Worm (Caenorhabditis elegans) whole organism, young adult: Measurements from ENCODE around the gene fbxb-18.

Experiments used
- C06A6.2 ChIP-seq: fragments of 200-800 bp; sonication (Bioruptor generic); conservative IDR thresholded peaks from 2 replicates; pipeline ENCODE4 v1.3.6; 2022; ENCODE audit warnings: missing genetic modification characterization, missing compliant biosample characterization
- F10E7.11 ChIP-seq: sonication (generic microtip); optimal IDR thresholded peaks from 2 replicates; lab custom pipeline; 2017; ENCODE audit warnings: mild to moderate bottlenecking, missing genetic modification characterization, moderate library complexity, missing compliant biosample characterization
- F37B4.10 ChIP-seq: fragments of 200-800 bp; sonication (Bioruptor generic); IDR thresholded peaks from 2 replicates; pipeline ENCODE4 v1.3.6; 2022; ENCODE audit warnings: missing genetic modification characterization, missing compliant biosample characterization
- F52B5.7 ChIP-seq: sonication (generic microtip); optimal IDR thresholded peaks from 2 replicates; lab custom pipeline; 2016; ENCODE audit warnings: mild to moderate bottlenecking, missing genetic modification characterization, missing compliant biosample characterization
- F57A8.1 ChIP-seq: fragments of 200-800 bp; sonication (Bioruptor generic); optimal IDR thresholded peaks from 2 replicates; lab custom pipeline; 2018; ENCODE audit warnings: mild to moderate bottlenecking, missing genetic modification characterization, moderate library complexity, missing compliant biosample characterization
- K11D2.4 ChIP-seq: fragments of 200-800 bp; sonication (Bioruptor generic); IDR thresholded peaks from 2 replicates; pipeline ENCODE4 v1.3.6; 2022; ENCODE audit warnings: missing genetic modification reagents, missing genetic modification characterization, missing compliant biosample characterization
- Y53F4B.3 ChIP-seq: fragments of 200-800 bp; sonication (Bioruptor generic); IDR thresholded peaks from 2 replicates; pipeline ENCODE4 v1.3.6; 2022; ENCODE audit warnings: missing genetic modification reagents, missing genetic modification characterization, missing compliant biosample characterization
- Y56A3A.18 ChIP-seq: fragments of 200-800 bp; sonication (Bioruptor generic); IDR thresholded peaks from 2 replicates; pipeline ENCODE4 v1.3.6; 2022; ENCODE audit warnings: missing genetic modification reagents, missing genetic modification characterization, missing compliant biosample characterization
- ama-1 ChIP-seq, 3 experiments: fragments of 150-350 bp in 1 of 3; sonication (generic microtip) in 2 of 3; optimal IDR thresholded peaks; 2 replicates each; lab custom pipeline; 2014 to 2018; ENCODE audit warnings: missing biosample characterization in 2 of 3, missing genetic modification characterization in 2 of 3, missing genetic modification reagents in 2 of 3
- bed-1 ChIP-seq: fragments of 200-800 bp; sonication (Bioruptor generic); IDR thresholded peaks from 2 replicates; pipeline ENCODE4 v1.3.6; 2022; ENCODE audit warnings: missing genetic modification reagents, missing genetic modification characterization, missing compliant biosample characterization
- ceh-58 ChIP-seq: fragments of 200-800 bp; sonication (Bioruptor generic); IDR thresholded peaks from 2 replicates; pipeline ENCODE4 v1.3.6; 2022; ENCODE audit warnings: missing genetic modification characterization, missing compliant biosample characterization
- chd-7 ChIP-seq: sonication (generic microtip); optimal IDR thresholded peaks from 2 replicates; lab custom pipeline; 2016; ENCODE audit warnings: mild to moderate bottlenecking, missing genetic modification characterization, moderate library complexity, missing compliant biosample characterization
- gei-17 ChIP-seq: fragments of 200-800 bp; sonication (Bioruptor generic); optimal IDR thresholded peaks from 2 replicates; lab custom pipeline; 2018; ENCODE audit warnings: mild to moderate bottlenecking, missing genetic modification characterization, missing compliant biosample characterization
- him-1 ChIP-seq: sonication (generic microtip); optimal IDR thresholded peaks from 2 replicates; lab custom pipeline; 2016; ENCODE audit warnings: missing genotype, missing genetic modification reagents, missing genetic modification characterization, missing compliant biosample characterization
- hrde-1 ChIP-seq: sonication (generic microtip); optimal IDR thresholded peaks from 2 replicates; lab custom pipeline; 2016; ENCODE audit warnings: missing genetic modification characterization, mild to moderate bottlenecking, missing compliant biosample characterization, moderate library complexity, missing genotype, missing genetic modification reagents, borderline replicate concordance
- let-607 ChIP-seq, 2 experiments: fragments of 200-800 bp in 1 of 2; sonication (Bioruptor generic) in 1 of 2; sonication (generic microtip) in 1 of 2; optimal IDR thresholded peaks; 2 replicates each; lab custom pipeline; 2016 to 2018; ENCODE audit warnings: mild to moderate bottlenecking in 2 of 2, missing compliant biosample characterization in 2 of 2, missing genetic modification characterization in 2 of 2, moderate library complexity in 2 of 2, missing genotype in 1 of 2
- lin-35 ChIP-seq, 3 experiments: fragments of 150-350 bp in 2 of 3; sonication (generic microtip) in 1 of 3; optimal IDR thresholded peaks; 2 replicates each; lab custom pipeline; 2014 to 2018; ENCODE audit warnings: missing biosample characterization in 3 of 3, missing genetic modification characterization in 3 of 3, missing genetic modification reagents in 3 of 3
- lin-40 ChIP-seq: sonication (generic microtip); optimal IDR thresholded peaks from 2 replicates; lab custom pipeline; 2016; ENCODE audit warnings: missing genetic modification characterization, mild to moderate bottlenecking, missing compliant biosample characterization, missing genotype, missing genetic modification reagents
- madf-10 ChIP-seq: sonication (generic microtip); optimal IDR thresholded peaks from 2 replicates; lab custom pipeline; 2016; ENCODE audit warnings: mild to moderate bottlenecking, missing genetic modification characterization, missing compliant biosample characterization
- madf-8 ChIP-seq: fragments of 200-800 bp; sonication (Bioruptor generic); conservative IDR thresholded peaks from 2 replicates; pipeline ENCODE4 v1.3.6; 2022; ENCODE audit warnings: missing genetic modification reagents, missing genetic modification characterization, missing compliant biosample characterization
- mel-28 ChIP-seq: sonication (generic microtip); optimal IDR thresholded peaks from 2 replicates; lab custom pipeline; 2016; ENCODE audit warnings: borderline replicate concordance, mild to moderate bottlenecking, missing genetic modification characterization, missing compliant biosample characterization
- mxl-1 ChIP-seq: sonication (generic microtip); optimal IDR thresholded peaks from 2 replicates; lab custom pipeline; 2016; ENCODE audit warnings: missing genetic modification characterization, missing compliant biosample characterization
- nfyb-1 ChIP-seq: fragments of 200-800 bp; sonication (Bioruptor generic); IDR thresholded peaks from 2 replicates; pipeline ENCODE4 v1.3.6; 2022; ENCODE audit warnings: missing genetic modification reagents, missing genetic modification characterization, missing compliant biosample characterization
- nhr-179 ChIP-seq: sonication (generic microtip); optimal IDR thresholded peaks from 2 replicates; lab custom pipeline; 2016; ENCODE audit warnings: mild to moderate bottlenecking, missing genetic modification characterization, missing compliant biosample characterization
- nhr-27 ChIP-seq: fragments of 200-800 bp; sonication (Bioruptor generic); optimal IDR thresholded peaks from 2 replicates; lab custom pipeline; 2018; ENCODE audit warnings: mild to moderate bottlenecking, missing genetic modification characterization, moderate library complexity, missing compliant biosample characterization
- nhr-90 ChIP-seq: sonication (generic microtip); optimal IDR thresholded peaks from 2 replicates; lab custom pipeline; 2016; ENCODE audit warnings: missing genotype, mild to moderate bottlenecking, missing genetic modification characterization, missing compliant biosample characterization
- pha-4 ChIP-seq: fragments of 150-350 bp; sonication (generic microtip); optimal IDR thresholded peaks from 2 replicates; lab custom pipeline; 2014; ENCODE audit warnings: missing biosample characterization, missing genetic modification reagents, missing genetic modification characterization
- snpc-4 ChIP-seq, 5 experiments: fragments of 150-350 bp in 1 of 5; sonication (generic microtip) in 4 of 5; optimal IDR thresholded peaks; 2 replicates each; lab custom pipeline; 2014 to 2018; ENCODE audit warnings: missing genetic modification characterization in 5 of 5, missing biosample characterization in 3 of 5, antibody characterized with exemption in 2 of 5, mild to moderate bottlenecking in 2 of 5, missing compliant biosample characterization in 2 of 5, missing genotype in 2 of 5, moderate library complexity in 2 of 5, missing genetic modification reagents in 1 of 5
- sptf-2 ChIP-seq: fragments of 200-800 bp; sonication (Bioruptor generic); optimal IDR thresholded peaks from 2 replicates; lab custom pipeline; 2018; ENCODE audit warnings: mild to moderate bottlenecking, missing genetic modification characterization, missing compliant biosample characterization
- tlf-1 ChIP-seq: fragments of 200-800 bp; sonication (Bioruptor generic); optimal IDR thresholded peaks from 2 replicates; lab custom pipeline; 2018; ENCODE audit warnings: mild to moderate bottlenecking, missing genetic modification characterization, missing compliant biosample characterization
- unc-62 ChIP-seq: fragments of 150-350 bp; optimal IDR thresholded peaks from 2 replicates; lab custom pipeline; 2014; ENCODE audit warnings: missing biosample characterization, missing genetic modification reagents, missing genetic modification characterization
- xnd-1 ChIP-seq: sonication (generic microtip); optimal IDR thresholded peaks from 2 replicates; lab custom pipeline; 2016; ENCODE audit warnings: missing genotype, missing genetic modification reagents, missing genetic modification characterization, missing compliant biosample characterization
- ztf-18 ChIP-seq: sonication (generic microtip); optimal IDR thresholded peaks from 2 replicates; lab custom pipeline; 2016; ENCODE audit warnings: missing genotype, mild to moderate bottlenecking, missing genetic modification characterization, missing compliant biosample characterization
- ztf-22 ChIP-seq: fragments of 200-800 bp; sonication (Bioruptor generic); optimal IDR thresholded peaks from 2 replicates; lab custom pipeline; 2018; ENCODE audit warnings: mild to moderate bottlenecking, missing genetic modification characterization, moderate library complexity, missing compliant biosample characterization
- ztf-26 ChIP-seq: sonication (generic microtip); optimal IDR thresholded peaks from 2 replicates; lab custom pipeline; 2017; ENCODE audit warnings: missing genetic modification characterization, missing compliant biosample characterization
- ztf-28 ChIP-seq: fragments of 200-800 bp; sonication (Bioruptor generic); IDR thresholded peaks from 2 replicates; pipeline ENCODE4 v1.3.6; 2022; ENCODE audit warnings: missing genetic modification reagents, missing genetic modification characterization, missing compliant biosample characterization
- ztf-6 ChIP-seq: fragments of 200-800 bp; sonication (Bioruptor generic); IDR thresholded peaks from 2 replicates; pipeline ENCODE4 v1.3.6; 2022; ENCODE audit warnings: missing genetic modification reagents, missing genetic modification characterization, missing compliant biosample characterization

Gene fbxb-18

ce11 chrII:1650502-1650901 lies 38.2 kb downstream of the fbxb-18 start, which contains the start of gene fbxb-20:
Gene fbxb-20, minus strand, starts transcription at chrII:1650602.
- no peak for TF ChIP-seq hrde-1 (tag; lab: Kevin White, UChicago)
- no peak for TF ChIP-seq F10E7.11 (tag; lab: Kevin White, UChicago)
- TF ChIP-seq pha-4 (tag; lab: Kevin White, UChicago), result no peak
- TF ChIP-seq lin-40 (tag; lab: Kevin White, UChicago), result no peak
- TF ChIP-seq madf-10 (tag; lab: Kevin White, UChicago), result no peak
- no peak for TF ChIP-seq F37B4.10 (GFP tag; lab: Robert Waterston, UW)
- TF ChIP-seq let-607 (tag; optimal IDR thresholded peaks at IDR 0.05; lab: Kevin White, UChicago), result no peak
- no peak for TF ChIP-seq mel-28
- TF ChIP-seq ztf-6 (GFP tag; lab: Robert Waterston, UW), result no peak
- no peak for TF ChIP-seq nhr-179 (tag; lab: Kevin White, UChicago)
- no peak for TF ChIP-seq bed-1 (GFP tag; lab: Robert Waterston, UW)
- TF ChIP-seq gei-17 (GFP tag; lab: Kevin White, UChicago), result no peak
- TF ChIP-seq ztf-22 (GFP tag; lab: Kevin White, UChicago), result no peak
- TF ChIP-seq sptf-2 (GFP tag; lab: Kevin White, UChicago), result no peak

ce11 chrII:1648768-1649167 lies 39.9 kb downstream of the fbxb-18 start, which contains the start of gene fbxb-21:
Gene fbxb-21, minus strand, starts transcription at chrII:1648868.
- TF ChIP-seq K11D2.4 (GFP tag; lab: Robert Waterston, UW) (no peak), nhr-90 (tag; lab: Kevin White, UChicago) (no peak), C06A6.2 (GFP tag; lab: Robert Waterston, UW) (no peak), lin-35 (GFP tag; optimal IDR thresholded peaks at IDR 0.05; lab: Kevin White, UChicago) (no peak), ama-1 (optimal IDR thresholded peaks at IDR 0.05; lab: Kevin White, UChicago) (no peak), ama-1 (GFP tag; optimal IDR thresholded peaks at IDR 0.05; lab: Kevin White, UChicago) (no peak), ztf-28 (GFP tag; lab: Robert Waterston, UW) (no peak), nfyb-1 (GFP tag; lab: Robert Waterston, UW) (no peak), xnd-1 (no peak), madf-8 (no peak), F52B5.7 (tag; lab: Kevin White, UChicago) (no peak), ceh-58 (GFP tag; lab: Robert Waterston, UW) (no peak), Y53F4B.3 (GFP tag; lab: Robert Waterston, UW) (no peak), ztf-18 (no peak)

DNA sequence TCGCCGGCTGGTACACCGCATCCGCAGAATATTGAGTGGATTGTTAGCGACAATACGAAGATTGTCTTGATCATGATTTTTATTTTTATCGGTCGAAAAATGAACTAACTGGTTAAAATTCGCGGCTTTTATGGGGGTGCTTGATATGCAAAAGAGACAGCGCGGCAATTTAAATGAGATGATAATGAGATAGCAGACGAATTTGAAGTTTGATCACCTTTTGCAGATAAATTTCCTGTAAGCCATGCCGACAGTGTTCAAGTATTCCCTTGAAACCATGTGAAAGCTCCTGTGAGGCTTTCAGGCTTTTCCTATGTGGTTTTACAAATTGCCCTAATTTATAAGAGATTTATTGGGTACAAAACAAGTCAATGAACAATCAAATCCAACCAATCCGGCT lies 42.5 kb downstream of the fbxb-18 start, which contains the start of gene ZC204.17:
TSS of gene ZC204.17 (minus strand) at position 101 of the 400 bp plus-strand sequence.
- TF ChIP-seq unc-62 (GFP tag; lab: Kevin White, UChicago), result no peak
- no peak for TF ChIP-seq ztf-22 (GFP tag; lab: Kevin White, UChicago)
- TF ChIP-seq Y56A3A.18 (GFP tag; lab: Robert Waterston, UW), result no peak
- no peak for TF ChIP-seq mxl-1 (tag; lab: Kevin White, UChicago)
- no peak for TF ChIP-seq snpc-4 (GFP tag; optimal IDR thresholded peaks at IDR 0.05; lab: Kevin White, UChicago)
- TF ChIP-seq snpc-4 (tag; optimal IDR thresholded peaks at IDR 0.05; lab: Kevin White, UChicago), result no peak
- TF ChIP-seq nhr-179 (tag; lab: Kevin White, UChicago), result no peak
- no peak for TF ChIP-seq chd-7 (tag; lab: Kevin White, UChicago)
- TF ChIP-seq nhr-27 (tag; lab: Kevin White, UChicago), result no peak
- no peak for TF ChIP-seq ztf-26 (tag; lab: Kevin White, UChicago)
- no peak for TF ChIP-seq tlf-1
- no peak for TF ChIP-seq F57A8.1 (GFP tag; lab: Kevin White, UChicago)
- TF ChIP-seq him-1, result no peak
